In the genomic region with DNA sequence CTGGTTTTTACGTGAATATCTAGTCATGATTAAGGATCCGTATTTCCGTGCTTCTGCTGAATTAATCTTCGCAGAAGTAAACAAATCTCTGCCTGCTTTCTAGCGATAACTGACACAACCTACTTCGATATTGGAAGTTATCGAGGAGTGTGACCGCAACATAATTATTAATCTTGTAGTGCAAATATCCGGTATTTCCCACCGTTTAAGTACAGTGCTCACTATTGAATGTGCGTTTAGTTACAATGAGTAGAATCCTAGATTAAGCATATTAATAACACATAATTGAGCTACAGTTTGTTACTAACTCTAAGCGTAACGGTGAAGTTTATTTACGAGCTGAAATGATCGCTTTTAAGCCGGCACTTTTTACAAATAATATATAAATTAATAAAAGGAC, we compare ENCODE assay signal across 1 fruit fly cellular context.
A peak's percentile ranks its signal among the peaks of the same experiment; 100 is the strongest.
TF ChIP-seq lines count a peak whose summit lies in the region.

No protein-coding gene starts in this region.

TF ChIP-seq in whole organism, embryonic, 481 proteins besides CTCF, POLR2A, EP300 and RAD21 (continued from another document and continues in another):
- TF ChIP-seq CG12942 (GFP tag; optimal IDR thresholded peaks at IDR 0.05; lab: Kevin White, UChicago) (peak; percentile 19), zen (tag; optimal IDR thresholded peaks at IDR 0.05; lab: Kevin White, UChicago) (peak; percentile 27), Vsx1 (GFP tag; optimal IDR thresholded peaks at IDR 0.05; lab: Kevin White, UChicago) (no peak), CG10366 (GFP tag; IDR thresholded peaks at IDR 0.05; lab: Robert Waterston, UW) (peak; percentile 40), pzg (GFP tag; optimal IDR thresholded peaks at IDR 0.05; lab: Kevin White, UChicago) (peak; percentile 72), tin (GFP tag; optimal IDR thresholded peaks at IDR 0.05; lab: Kevin White, UChicago) (peak; percentile 8), hbn (GFP tag; IDR thresholded peaks at IDR 0.05; lab: Robert Waterston, UW; ENCODE audit: partially characterized antibody) (no peak), fd3F (GFP tag; optimal IDR thresholded peaks at IDR 0.05; lab: Kevin White, UChicago) (peak; percentile 31), CG9797 (GFP tag; optimal IDR thresholded peaks at IDR 0.05; lab: Kevin White, UChicago) (peak; percentile 65), row (GFP tag; IDR thresholded peaks at IDR 0.05; lab: Robert Waterston, UW) (peak; percentile 83), Optix (GFP tag; IDR thresholded peaks at IDR 0.05; lab: Robert Waterston, UW) (no peak), ase (GFP tag; IDR thresholded peaks at IDR 0.05; lab: Robert Waterston, UW) (peak; percentile 28; the same call in 1 of the 3 replicates), CG17385 (GFP tag; optimal IDR thresholded peaks at IDR 0.05; lab: Kevin White, UChicago) (no peak), CG9817 (tag; optimal IDR thresholded peaks at IDR 0.05; lab: Kevin White, UChicago) (peak; percentile 45), B-H1 (GFP tag; IDR thresholded peaks at IDR 0.05; lab: Robert Waterston, UW) (peak; percentile 48; the same call in 1 of the 3 replicates), CG17328 (GFP tag; IDR thresholded peaks at IDR 0.05; lab: Robert Waterston, UW) (no peak), caup (GFP tag; optimal IDR thresholded peaks at IDR 0.05; lab: Kevin White, UChicago; ENCODE audit: severe bottlenecking) (peak; percentile 61), Ets97D (GFP tag; optimal IDR thresholded peaks at IDR 0.05; lab: Kevin White, UChicago) (peak; percentile 90), sim (GFP tag; IDR thresholded peaks at IDR 0.05; lab: Robert Waterston, UW) (no peak), CG8478 (optimal IDR thresholded peaks at IDR 0.05; lab: Kevin White, UChicago) (no peak), E2f2 (GFP tag; IDR thresholded peaks at IDR 0.05; lab: Robert Waterston, UW) (peak; percentile 67), al (GFP tag; IDR thresholded peaks at IDR 0.05; lab: Robert Waterston, UW) (no peak), Hsf (GFP tag; optimal IDR thresholded peaks at IDR 0.05; lab: Kevin White, UChicago) (peak; percentile 32), Dp (GFP tag; optimal IDR thresholded peaks at IDR 0.05; lab: Kevin White, UChicago) (peak; percentile 32), mirr (GFP tag; optimal IDR thresholded peaks at IDR 0.05; lab: Kevin White, UChicago) (peak; percentile 75), Hand (GFP tag; optimal IDR thresholded peaks at IDR 0.05; lab: Kevin White, UChicago) (no peak), CHES-1-like (GFP tag; optimal IDR thresholded peaks at IDR 0.05; lab: Kevin White, UChicago) (peak; percentile 39), CG4328 (GFP tag; optimal IDR thresholded peaks at IDR 0.05; lab: Kevin White, UChicago) (peak; percentile 29), H15 (GFP tag; IDR thresholded peaks at IDR 0.05; lab: Robert Waterston, UW) (no peak), CG4617 (GFP tag; optimal IDR thresholded peaks at IDR 0.05; lab: Kevin White, UChicago; ENCODE audit: borderline replicate concordance) (peak; percentile 23), Hr3 (GFP tag; optimal IDR thresholded peaks at IDR 0.05; lab: Kevin White, UChicago) (peak; percentile 25), CG18011 (GFP tag; optimal IDR thresholded peaks at IDR 0.05; lab: Kevin White, UChicago) (peak; percentile 38), CG8388 (GFP tag; optimal IDR thresholded peaks at IDR 0.05; lab: Kevin White, UChicago) (peak; percentile 57), CG12744 (GFP tag; optimal IDR thresholded peaks at IDR 0.05; lab: Kevin White, UChicago) (peak; percentile 10), CG10431 (GFP tag; optimal IDR thresholded peaks at IDR 0.05; lab: Kevin White, UChicago) (no peak), Pdp1 (GFP tag; optimal IDR thresholded peaks at IDR 0.05; lab: Kevin White, UChicago) (peak in 1 of 2 experiments; percentile 54), pum (GFP tag; optimal IDR thresholded peaks at IDR 0.05; lab: Kevin White, UChicago) (no peak), CG18262 (tag; optimal IDR thresholded peaks at IDR 0.05; lab: Kevin White, UChicago) (peak; percentile 32), HLH4C (GFP tag; IDR thresholded peaks at IDR 0.05; lab: Robert Waterston, UW; ENCODE audit: partially characterized antibody) (peak; percentile 68), trem (tag; optimal IDR thresholded peaks at IDR 0.05; lab: Kevin White, UChicago) (peak; percentile 19), Nf-YB (GFP tag; optimal IDR thresholded peaks at IDR 0.05; lab: Kevin White, UChicago) (no peak), CG34376 (GFP tag; optimal IDR thresholded peaks at IDR 0.05; lab: Kevin White, UChicago) (peak; percentile 64), CG11696 (GFP tag; IDR thresholded peaks at IDR 0.05; lab: Robert Waterston, UW) (0 out of 2 replicates have a peak, but pooled peaks have one; percentile 25), CG3407 (GFP tag; optimal IDR thresholded peaks at IDR 0.05; lab: Kevin White, UChicago) (no peak), CG4424 (GFP tag; optimal IDR thresholded peaks at IDR 0.05; lab: Kevin White, UChicago) (peak; percentile 27), Tbp (GFP tag; optimal IDR thresholded peaks at IDR 0.05; lab: Kevin White, UChicago) (no peak), cg (GFP tag; optimal IDR thresholded peaks at IDR 0.05; lab: Kevin White, UChicago) (no peak), HmgZ (tag; optimal IDR thresholded peaks at IDR 0.05; lab: Kevin White, UChicago) (peak; percentile 72), Dbx (GFP tag; IDR thresholded peaks at IDR 0.05; lab: Robert Waterston, UW) (peak; percentile 60; the same call in 1 of the 3 replicates), bowl (GFP tag; IDR thresholded peaks at IDR 0.05; lab: Robert Waterston, UW) (0 out of 2 replicates have a peak, but pooled peaks have one; percentile 36), vfl (GFP tag; optimal IDR thresholded peaks at IDR 0.05; lab: Kevin White, UChicago) (peak; percentile 18), CG13424 (tag; optimal IDR thresholded peaks at IDR 0.05; lab: Kevin White, UChicago) (peak; percentile 50), CG9437 (GFP tag; optimal IDR thresholded peaks at IDR 0.05; lab: Kevin White, UChicago) (peak; percentile 3), CG6272 (GFP tag; IDR thresholded peaks at IDR 0.05; lab: Robert Waterston, UW) (no peak), hth (optimal IDR thresholded peaks at IDR 0.05; lab: Kevin White, UChicago) (no peak), sima (GFP tag; optimal IDR thresholded peaks at IDR 0.05; lab: Kevin White, UChicago) (no peak), B-H2 (GFP tag; optimal IDR thresholded peaks at IDR 0.05; lab: Kevin White, UChicago) (peak; percentile 86), Spps (tag; optimal IDR thresholded peaks at IDR 0.05; lab: Kevin White, UChicago) (peak; percentile 5), stwl (tag; optimal IDR thresholded peaks at IDR 0.05; lab: Kevin White, UChicago) (peak; percentile 91), CG7928 (GFP tag; optimal IDR thresholded peaks at IDR 0.05; lab: Kevin White, UChicago) (peak; percentile 4), Xrp1 (GFP tag; IDR thresholded peaks at IDR 0.05; lab: Robert Waterston, UW) (peak; percentile 32; the same call in 1 of the 2 replicates), Ptx1 (GFP tag; IDR thresholded peaks at IDR 0.05; lab: Robert Waterston, UW) (peak; percentile 49), CG7372 (GFP tag; IDR thresholded peaks at IDR 0.05; lab: Robert Waterston, UW) (peak; percentile 54; the same call in 1 of the 2 replicates), pros (GFP tag; optimal IDR thresholded peaks at IDR 0.05; lab: Kevin White, UChicago) (no peak), MBD-R2 (GFP tag; IDR thresholded peaks at IDR 0.05; lab: Robert Waterston, UW) (peak; percentile 68), oc (tag; optimal IDR thresholded peaks at IDR 0.05; lab: Kevin White, UChicago) (peak; percentile 38), BEAF-32 (GFP tag; optimal IDR thresholded peaks at IDR 0.05; lab: Kevin White, UChicago) (peak; percentile 34), CG1792 (GFP tag; optimal IDR thresholded peaks at IDR 0.05; lab: Kevin White, UChicago) (no peak), CG15479 (GFP tag; optimal IDR thresholded peaks at IDR 0.05; lab: Kevin White, UChicago) (no peak), Rfx (GFP tag; IDR thresholded peaks at IDR 0.05; lab: Robert Waterston, UW) (peak; percentile 81), Fer1 (GFP tag; optimal IDR thresholded peaks at IDR 0.05; lab: Kevin White, UChicago) (peak; percentile 68), CG17802 (tag; optimal IDR thresholded peaks at IDR 0.05; lab: Kevin White, UChicago) (peak; percentile 11), lmd (GFP tag; IDR thresholded peaks at IDR 0.05; lab: Robert Waterston, UW) (peak; percentile 56), Bteb2 (GFP tag; optimal IDR thresholded peaks at IDR 0.05; lab: Kevin White, UChicago) (peak; percentile 17), CG6689 (GFP tag; IDR thresholded peaks at IDR 0.05; lab: Robert Waterston, UW) (no peak), sens (GFP tag; lab: Kevin White, UChicago) (peak; percentile 94), CkIIα-i1 (GFP tag; IDR thresholded peaks at IDR 0.05; lab: Robert Waterston, UW) (no peak), Atf3 (GFP tag; optimal IDR thresholded peaks at IDR 0.05; lab: Kevin White, UChicago) (no peak), chm (GFP tag; IDR thresholded peaks at IDR 0.05; lab: Robert Waterston, UW) (peak; percentile 79), ci (GFP tag; IDR thresholded peaks at IDR 0.05; lab: Robert Waterston, UW) (peak; percentile 57; the same call in 1 of the 3 replicates), CrebB (tag; optimal IDR thresholded peaks at IDR 0.05; lab: Kevin White, UChicago) (peak; percentile 53), ken (GFP tag; IDR thresholded peaks at IDR 0.05; lab: Robert Waterston, UW) (no peak), kah (GFP tag; optimal IDR thresholded peaks at IDR 0.05; lab: Kevin White, UChicago) (no peak), mld (GFP tag; IDR thresholded peaks at IDR 0.05; lab: Robert Waterston, UW; ENCODE audit: partially characterized antibody) (no peak), CG32532 (GFP tag; IDR thresholded peaks at IDR 0.05; lab: Robert Waterston, UW) (peak; percentile 69), dm (GFP tag; optimal IDR thresholded peaks at IDR 0.05; lab: Kevin White, UChicago) (no peak), onecut (GFP tag; IDR thresholded peaks at IDR 0.05; lab: Robert Waterston, UW) (0 out of 2 replicates have a peak, but pooled peaks have one; percentile 10), croc (GFP tag; conservative IDR thresholded peaks at IDR 0.05; lab: Robert Waterston, UW) (no peak), CG8924 (tag; optimal IDR thresholded peaks at IDR 0.05; lab: Kevin White, UChicago) (peak; percentile 42), CG10959 (GFP tag; IDR thresholded peaks at IDR 0.05; lab: Robert Waterston, UW) (no peak), bigmax (GFP tag; optimal IDR thresholded peaks at IDR 0.05; lab: Kevin White, UChicago) (peak; percentile 81), CG10654 (GFP tag; optimal IDR thresholded peaks at IDR 0.05; lab: Kevin White, UChicago) (no peak), bcd (GFP tag; optimal IDR thresholded peaks at IDR 0.05; lab: Kevin White, UChicago) (peak; percentile 63), tap (tag; optimal IDR thresholded peaks at IDR 0.05; lab: Kevin White, UChicago) (no peak), salm (tag; optimal IDR thresholded peaks at IDR 0.05; lab: Kevin White, UChicago) (no peak), ewg (GFP tag; optimal IDR thresholded peaks at IDR 0.05; lab: Kevin White, UChicago) (peak; percentile 6), wdn (GFP tag; IDR thresholded peaks at IDR 0.05; lab: Robert Waterston, UW) (no peak), az2 (GFP tag; optimal IDR thresholded peaks at IDR 0.05; lab: Kevin White, UChicago) (peak; percentile 37), CG1603 (tag; optimal IDR thresholded peaks at IDR 0.05; lab: Kevin White, UChicago) (peak; percentile 74), CG4707 (GFP tag; optimal IDR thresholded peaks at IDR 0.05; lab: Kevin White, UChicago) (peak; percentile 55), rib (GFP tag; IDR thresholded peaks at IDR 0.05; lab: Robert Waterston, UW) (0 out of 2 replicates have a peak, but pooled peaks have one; percentile 14), ind (GFP tag; optimal IDR thresholded peaks at IDR 0.05; lab: Kevin White, UChicago) (peak; percentile 39), CG14014 (GFP tag; IDR thresholded peaks at IDR 0.05; lab: Robert Waterston, UW) (no peak), CG13894 (tag; optimal IDR thresholded peaks at IDR 0.05; lab: Kevin White, UChicago) (peak; percentile 65), sens-2 (GFP tag; IDR thresholded peaks at IDR 0.05; lab: Robert Waterston, UW) (peak; percentile 38; the same call in 1 of the 2 replicates), Stat92E (GFP tag; optimal IDR thresholded peaks at IDR 0.05; lab: Kevin White, UChicago) (peak in 1 of 3 experiments; percentile 27), PHDP (tag; optimal IDR thresholded peaks at IDR 0.05; lab: Kevin White, UChicago) (peak; percentile 54), bsh (GFP tag; optimal IDR thresholded peaks at IDR 0.05; lab: Kevin White, UChicago) (peak in 1 of 2 experiments; percentile 24), CG11560 (tag; IDR thresholded peaks at IDR 0.05; lab: Robert Waterston, UW) (no peak), CG7271 (tag; optimal IDR thresholded peaks at IDR 0.05; lab: Kevin White, UChicago) (peak; percentile 45), CG12071 (GFP tag; optimal IDR thresholded peaks at IDR 0.05; lab: Kevin White, UChicago) (peak; percentile 30), CG7745 (tag; optimal IDR thresholded peaks at IDR 0.05; lab: Kevin White, UChicago) (no peak), CG32767 (GFP tag; IDR thresholded peaks at IDR 0.05; lab: Robert Waterston, UW) (no peak), da (GFP tag; optimal IDR thresholded peaks at IDR 0.05; lab: Kevin White, UChicago) (no peak), E2f1 (GFP tag; IDR thresholded peaks at IDR 0.05; lab: Robert Waterston, UW) (0 out of 2 replicates have a peak, but pooled peaks have one; percentile 35), nmo (GFP tag; optimal IDR thresholded peaks at IDR 0.05; lab: Kevin White, UChicago) (peak; percentile 40), CG6254 (GFP tag; optimal IDR thresholded peaks at IDR 0.05; lab: Kevin White, UChicago) (no peak), ttk (GFP tag; IDR thresholded peaks at IDR 0.05; lab: Robert Waterston, UW) (no peak), CG7786 (GFP tag; optimal IDR thresholded peaks at IDR 0.05; lab: Kevin White, UChicago) (no peak), CG15601 (tag; optimal IDR thresholded peaks at IDR 0.05; lab: Kevin White, UChicago) (peak; percentile 44), ab (GFP tag; optimal IDR thresholded peaks at IDR 0.05; lab: Kevin White, UChicago) (no peak), unc-4 (GFP tag; IDR thresholded peaks at IDR 0.05; lab: Robert Waterston, UW; ENCODE audit: partially characterized antibody) (0 out of 2 replicates have a peak, but pooled peaks have one; percentile 49), CG9727 (GFP tag; optimal IDR thresholded peaks at IDR 0.05; lab: Kevin White, UChicago) (peak; percentile 3), her (GFP tag; optimal IDR thresholded peaks at IDR 0.05; lab: Kevin White, UChicago) (no peak), CG1602 (GFP tag; optimal IDR thresholded peaks at IDR 0.05; lab: Kevin White, UChicago) (peak; percentile 35), pho (GFP tag; optimal IDR thresholded peaks at IDR 0.05; lab: Kevin White, UChicago) (peak; percentile 42)
